Worm (Caenorhabditis elegans): ENCODE results near the gene W02F12.2.

DNA sequence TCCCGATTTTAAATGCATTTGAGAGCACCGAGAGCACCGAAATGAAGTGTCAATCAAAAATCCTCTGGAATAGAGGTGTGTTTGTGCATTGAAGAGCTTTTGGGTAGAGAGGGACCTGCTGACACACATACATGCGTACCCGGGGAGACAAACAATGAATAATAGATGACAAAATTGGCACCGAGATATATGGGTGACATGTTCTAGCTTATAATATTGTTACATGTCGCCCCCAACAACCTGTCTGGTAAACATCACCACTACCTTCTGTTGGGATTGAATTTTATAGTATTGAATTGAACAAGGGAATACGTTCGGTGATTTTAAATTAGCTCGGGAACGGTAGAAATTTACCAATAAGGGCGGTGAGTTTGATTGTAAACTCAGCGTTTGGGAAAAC, 13.7 kb downstream of the W02F12.2 start:
- TF ChIP-seq mdl-1 (tag; optimal IDR thresholded peaks at IDR 0.05) (no peak), php-3 (GFP tag; IDR thresholded peaks at IDR 0.05) (no peak), nhr-237 (tag; optimal IDR thresholded peaks at IDR 0.05) (no peak), unc-39 (tag; optimal IDR thresholded peaks at IDR 0.05) (no peak), ctbp-1 (GFP tag; IDR thresholded peaks at IDR 0.05) (no peak), pha-4 (GFP tag; IDR thresholded peaks at IDR 0.05) (no peak), pha-4 (tag; optimal IDR thresholded peaks at IDR 0.05) (no peak), unc-62 (GFP tag; optimal IDR thresholded peaks at IDR 0.05 in 1 of 2) (peak in 1 of 2 experiments; percentile 95), unc-62 (tag; optimal IDR thresholded peaks at IDR 0.05) (no peak), skn-1 (tag; optimal IDR thresholded peaks at IDR 0.05) (no peak), dve-1 (tag; optimal IDR thresholded peaks at IDR 0.05; ENCODE audit: insufficient read depth) (no peak), nhr-48 (tag; optimal IDR thresholded peaks at IDR 0.05) (no peak), dmd-9 (GFP tag; IDR thresholded peaks at IDR 0.05) (no peak), lsy-2 (tag; optimal IDR thresholded peaks at IDR 0.05) (no peak)

Measured in whole organism, L4 larva.